Fruit fly (Drosophila melanogaster) whole organism, prepupa: ENCODE measurements around the gene Axn.

Experiments used
- Blimp-1 ChIP-seq: fragments of 200-800 bp; sonication (Bioruptor generic); optimal IDR thresholded peaks from 3 replicates; lab custom pipeline; 2017; ENCODE audit warnings: missing biosample characterization, missing genetic modification characterization, mild to moderate bottlenecking, moderate library complexity, missing genetic modification reagents
- CG10631 ChIP-seq: fragments of 200-800 bp; sonication (Bioruptor generic); optimal IDR thresholded peaks from 2 replicates; lab custom pipeline; 2016; ENCODE audit warnings: missing biosample characterization, missing genetic modification characterization
- CG10669 ChIP-seq: fragments of 200-800 bp; sonication (Bioruptor generic); optimal IDR thresholded peaks from 3 replicates; lab custom pipeline; 2018; ENCODE audit warnings: missing biosample characterization, mild to moderate bottlenecking, missing genetic modification characterization, moderate library complexity
- CG11294 ChIP-seq: fragments of 200-800 bp; sonication (Bioruptor generic); IDR thresholded peaks from 2 replicates; pipeline ENCODE4 v1.3.6; 2022; ENCODE audit warnings: missing biosample characterization, missing genetic modification characterization
- CG11762 ChIP-seq: fragments of 200-800 bp; sonication (Bioruptor generic); optimal IDR thresholded peaks from 3 replicates; lab custom pipeline; 2016; ENCODE audit warnings: missing biosample characterization, missing genetic modification characterization; ENCODE audit not compliant: insufficient read depth
- CG11902 ChIP-seq: fragments of 200-800 bp; sonication (Bioruptor generic); optimal IDR thresholded peaks from 3 replicates; lab custom pipeline; 2016; ENCODE audit warnings: missing biosample characterization, missing genetic modification characterization
- CG15336 ChIP-seq: fragments of 200-800 bp; sonication (Bioruptor generic); IDR thresholded peaks from 2 replicates; pipeline ENCODE4 v1.3.6; 2022; ENCODE audit warnings: missing biosample characterization, missing genetic modification characterization
- CG1621 ChIP-seq: fragments of 200-800 bp; sonication (Bioruptor generic); optimal IDR thresholded peaks from 3 replicates; lab custom pipeline; 2018; ENCODE audit warnings: missing biosample characterization, mild to moderate bottlenecking, missing genetic modification characterization
- CG16779 ChIP-seq: fragments of 200-800 bp; sonication (Bioruptor generic); optimal IDR thresholded peaks from 3 replicates; lab custom pipeline; 2017; ENCODE audit warnings: missing biosample characterization, mild to moderate bottlenecking, missing genetic modification characterization
- CG31627 ChIP-seq: fragments of 200-800 bp; sonication (Bioruptor generic); optimal IDR thresholded peaks from 3 replicates; lab custom pipeline; 2016; ENCODE audit warnings: missing biosample characterization, missing genetic modification characterization
- CG32006 ChIP-seq: fragments of 200-800 bp; sonication (Bioruptor generic); optimal IDR thresholded peaks from 3 replicates; lab custom pipeline; 2017; ENCODE audit warnings: missing biosample characterization, mild to moderate bottlenecking, missing genetic modification characterization
- CG34406 ChIP-seq: fragments of 200-800 bp; sonication (Bioruptor generic); optimal IDR thresholded peaks from 3 replicates; lab custom pipeline; 2016; ENCODE audit warnings: missing biosample characterization, missing genetic modification characterization
- CG3919 ChIP-seq: fragments of 200-800 bp; sonication (Bioruptor generic); optimal IDR thresholded peaks from 3 replicates; lab custom pipeline; 2016; ENCODE audit warnings: missing biosample characterization, missing genetic modification characterization
- CG4318 ChIP-seq: fragments of 200-800 bp; sonication (Bioruptor generic); optimal IDR thresholded peaks from 3 replicates; lab custom pipeline; 2017; ENCODE audit warnings: missing biosample characterization, mild to moderate bottlenecking, missing genetic modification characterization
- CG6163 ChIP-seq: fragments of 200-800 bp; sonication (Bioruptor generic); IDR thresholded peaks from 3 replicates; pipeline ENCODE4 v1.3.6; 2022; ENCODE audit warnings: missing biosample characterization, missing genetic modification characterization
- CG6276 ChIP-seq: fragments of 200-800 bp; sonication (Bioruptor generic); optimal IDR thresholded peaks from 2 replicates; lab custom pipeline; 2017; ENCODE audit warnings: missing biosample characterization, mild to moderate bottlenecking, missing genetic modification characterization
- CG6792 ChIP-seq: fragments of 200-800 bp; sonication (Bioruptor generic); optimal IDR thresholded peaks from 3 replicates; lab custom pipeline; 2016; ENCODE audit warnings: missing biosample characterization, missing genetic modification characterization
- CG6808 ChIP-seq: fragments of 200-800 bp; sonication (Bioruptor generic); optimal IDR thresholded peaks from 3 replicates; lab custom pipeline; 2017; ENCODE audit warnings: missing biosample characterization, missing genetic modification characterization, mild to moderate bottlenecking, moderate library complexity, missing genetic modification reagents
- CG8119 ChIP-seq: fragments of 200-800 bp; sonication (Bioruptor generic); IDR thresholded peaks from 3 replicates; pipeline ENCODE4 v1.3.6; 2022; ENCODE audit warnings: missing biosample characterization, missing genetic modification characterization
- CG8319 ChIP-seq: fragments of 200-800 bp; sonication (Bioruptor generic); optimal IDR thresholded peaks from 3 replicates; lab custom pipeline; 2016; ENCODE audit warnings: missing biosample characterization, missing genetic modification characterization
- CG8632 ChIP-seq: fragments of 200-800 bp; sonication (Bioruptor generic); optimal IDR thresholded peaks from 3 replicates; lab custom pipeline; 2016; ENCODE audit warnings: missing biosample characterization, missing genetic modification characterization
- CG9139 ChIP-seq: fragments of 200-800 bp; sonication (Bioruptor generic); optimal IDR thresholded peaks from 3 replicates; lab custom pipeline; 2017; ENCODE audit warnings: missing biosample characterization, mild to moderate bottlenecking, missing genetic modification characterization
- Eip75B ChIP-seq: fragments of 200-800 bp; sonication (Bioruptor generic); optimal IDR thresholded peaks from 3 replicates; lab custom pipeline; 2016; ENCODE audit warnings: missing biosample characterization, missing genetic modification characterization
- Eip78C ChIP-seq: fragments of 200-800 bp; sonication (Bioruptor generic); peaks from one replicate; lab custom pipeline; 2016; ENCODE audit warnings: missing biosample characterization, missing genetic modification characterization
- Eip93F ChIP-seq: fragments of 200-800 bp; sonication (Bioruptor generic); optimal IDR thresholded peaks from 2 replicates; lab custom pipeline; 2016; ENCODE audit warnings: missing biosample characterization, mild to moderate bottlenecking, missing genetic modification characterization
- Ets21C ChIP-seq: fragments of 200-800 bp; sonication (Bioruptor generic); optimal IDR thresholded peaks from 3 replicates; lab custom pipeline; 2016; ENCODE audit warnings: missing biosample characterization, missing genetic modification characterization
- Gug ChIP-seq: fragments of 200-800 bp; sonication (Bioruptor generic); IDR thresholded peaks from 2 replicates; pipeline ENCODE4 v1.3.6; 2022; ENCODE audit warnings: missing biosample characterization, missing genetic modification characterization
- Hr38 ChIP-seq: sonication (Bioruptor generic); optimal IDR thresholded peaks from 2 replicates; lab custom pipeline; 2016; ENCODE audit warnings: missing biosample characterization, missing genetic modification characterization
- Hr39 ChIP-seq: fragments of 200-800 bp; sonication (Bioruptor generic); optimal IDR thresholded peaks from 2 replicates; lab custom pipeline; 2016; ENCODE audit warnings: missing biosample characterization, missing genetic modification characterization
- Met ChIP-seq: fragments of 200-800 bp; sonication (Bioruptor generic); optimal IDR thresholded peaks from 3 replicates; lab custom pipeline; 2016; ENCODE audit warnings: missing biosample characterization, missing genetic modification characterization
- OdsH ChIP-seq: fragments of 200-800 bp; sonication (Bioruptor generic); optimal IDR thresholded peaks from 3 replicates; lab custom pipeline; 2016; ENCODE audit warnings: missing biosample characterization, missing genetic modification characterization
- Smox ChIP-seq: fragments of 200-800 bp; sonication (Bioruptor generic); optimal IDR thresholded peaks from 3 replicates; lab custom pipeline; 2016; ENCODE audit warnings: missing biosample characterization, missing genetic modification characterization
- Sox14 ChIP-seq: fragments of 200-800 bp; sonication (Bioruptor generic); optimal IDR thresholded peaks from 3 replicates; lab custom pipeline; 2016; ENCODE audit warnings: missing biosample characterization, missing genetic modification characterization
- Sox15 ChIP-seq: fragments of 200-800 bp; sonication (Bioruptor generic); optimal IDR thresholded peaks from 3 replicates; lab custom pipeline; 2016; ENCODE audit warnings: missing biosample characterization, missing genetic modification characterization
- achi ChIP-seq: fragments of 200-800 bp; sonication (Bioruptor generic); optimal IDR thresholded peaks from 3 replicates; lab custom pipeline; 2016; ENCODE audit warnings: missing biosample characterization, missing genetic modification characterization
- acj6 ChIP-seq: fragments of 200-800 bp; sonication (Bioruptor generic); optimal IDR thresholded peaks from 3 replicates; lab custom pipeline; 2016; ENCODE audit warnings: missing biosample characterization, missing genetic modification characterization
- dac ChIP-seq: fragments of 200-800 bp; sonication (Bioruptor generic); optimal IDR thresholded peaks from 2 replicates; lab custom pipeline; 2017; ENCODE audit warnings: missing biosample characterization, mild to moderate bottlenecking, missing genetic modification characterization
- dsx ChIP-seq: fragments of 200-800 bp; optimal IDR thresholded peaks from 3 replicates; lab custom pipeline; 2019; ENCODE audit warnings: missing biosample characterization, mild to moderate bottlenecking, missing genetic modification characterization, moderate library complexity; ENCODE audit not compliant: poor library complexity, severe bottlenecking
- esn ChIP-seq: fragments of 200-800 bp; sonication (Bioruptor generic); optimal IDR thresholded peaks from 2 replicates; lab custom pipeline; 2016; ENCODE audit warnings: missing biosample characterization, mild to moderate bottlenecking, missing genetic modification characterization, moderate library complexity
- fd85E ChIP-seq: fragments of 200-800 bp; sonication (Bioruptor generic); optimal IDR thresholded peaks from 3 replicates; lab custom pipeline; 2016; ENCODE audit warnings: missing biosample characterization, missing genetic modification characterization
- fkh ChIP-seq: fragments of 200-800 bp; sonication (Bioruptor generic); optimal IDR thresholded peaks from 3 replicates; lab custom pipeline; 2017; ENCODE audit warnings: missing biosample characterization, mild to moderate bottlenecking, missing genetic modification characterization, moderate library complexity
- lz ChIP-seq: fragments of 200-800 bp; sonication (Bioruptor generic); optimal IDR thresholded peaks from 3 replicates; lab custom pipeline; 2016; ENCODE audit warnings: missing biosample characterization, missing genetic modification characterization
- pdm3 ChIP-seq: fragments of 200-800 bp; sonication (Bioruptor generic); optimal IDR thresholded peaks from 3 replicates; lab custom pipeline; 2016; ENCODE audit warnings: missing biosample characterization, missing genetic modification characterization
- salr ChIP-seq, 2 experiments: fragments of 200-800 bp; sonication (Bioruptor generic); optimal IDR thresholded peaks; 3 replicates each; lab custom pipeline; 2016 to 2018; ENCODE audit warnings: missing biosample characterization in 2 of 2, missing genetic modification characterization in 2 of 2, mild to moderate bottlenecking in 1 of 2
- spab ChIP-seq: fragments of 200-800 bp; sonication (Bioruptor generic); optimal IDR thresholded peaks from 2 replicates; lab custom pipeline; 2017; ENCODE audit warnings: missing biosample characterization, mild to moderate bottlenecking, missing genetic modification characterization, missing genetic modification reagents
- ss ChIP-seq, 2 experiments: fragments of 200-800 bp; sonication (Bioruptor generic); optimal IDR thresholded peaks; 2 replicates in 1 of 2; 3 replicates in 1 of 2; lab custom pipeline; 2017 to 2018; ENCODE audit warnings: mild to moderate bottlenecking in 2 of 2, missing biosample characterization in 2 of 2, missing genetic modification characterization in 2 of 2, moderate library complexity in 1 of 2
- topi ChIP-seq: fragments of 200-800 bp; sonication (Bioruptor generic); optimal IDR thresholded peaks from 3 replicates; lab custom pipeline; 2016; ENCODE audit warnings: missing biosample characterization, missing genetic modification characterization
- vri ChIP-seq: fragments of 200-800 bp; sonication (Bioruptor generic); optimal IDR thresholded peaks from 3 replicates; lab custom pipeline; 2016; ENCODE audit warnings: missing biosample characterization, mild to moderate bottlenecking, missing genetic modification characterization

Axn gene

DNA sequence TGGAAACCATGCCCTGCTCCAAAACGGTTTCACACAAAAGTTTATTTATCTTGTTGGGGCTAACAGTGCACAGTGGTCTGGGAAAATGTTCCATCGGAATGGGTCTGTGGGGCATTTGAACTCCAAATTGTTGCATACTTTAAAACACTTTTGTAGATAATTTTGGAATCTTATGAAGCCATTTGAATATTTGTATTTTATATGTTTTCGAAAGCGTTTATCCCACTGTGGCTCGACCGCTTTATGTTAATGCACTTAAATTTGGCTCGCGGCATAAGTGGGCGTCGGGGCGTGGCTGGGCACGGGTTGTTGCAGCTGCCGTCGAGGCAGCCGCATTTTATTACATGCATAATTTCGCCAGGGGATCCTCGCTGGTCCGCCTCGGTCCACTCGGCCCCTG is 49.2 kb downstream of the Axn start (continued):
- no peak for TF ChIP-seq CG1621 (tag; lab: Kevin White, UChicago)
- no peak for TF ChIP-seq salr (GFP tag; optimal IDR thresholded peaks at IDR 0.05; lab: Kevin White, UChicago)
- TF ChIP-seq fkh (GFP tag; lab: Kevin White, UChicago): no peak
- peak; percentile 23 for TF ChIP-seq Met (GFP tag; lab: Kevin White, UChicago)
- TF ChIP-seq CG11762 (GFP tag; lab: Kevin White, UChicago): no peak
- TF ChIP-seq Hr39 (GFP tag; lab: Kevin White, UChicago): peak; percentile 48
- TF ChIP-seq topi (GFP tag; lab: Kevin White, UChicago): peak; percentile 64

- TF ChIP-seq topi (GFP tag; lab: Kevin White, UChicago) (peak; percentile 53), vri (no peak), CG8319 (peak; percentile 31), Ets21C (GFP tag; lab: Kevin White, UChicago) (peak; percentile 44), CG32006 (GFP tag; lab: Kevin White, UChicago) (peak; percentile 80), acj6 (GFP tag; lab: Kevin White, UChicago) (peak; percentile 67), Hr39 (GFP tag; lab: Kevin White, UChicago) (peak; percentile 70), spab (GFP tag; lab: Kevin White, UChicago) (peak; percentile 36), CG6276 (GFP tag; lab: Kevin White, UChicago) (peak; percentile 46), dsx (GFP tag; lab: Kevin White, UChicago) (peak; percentile 3), Smox (GFP tag; lab: Kevin White, UChicago) (no peak), esn (GFP tag; lab: Kevin White, UChicago) (peak; percentile 69), CG8632 (GFP tag; lab: Kevin White, UChicago) (peak; percentile 62), CG11762 (GFP tag; lab: Kevin White, UChicago) (peak; percentile 36), CG4318 (peak; percentile 58), CG10669 (GFP tag; lab: Kevin White, UChicago) (peak; percentile 49), CG6808 (GFP tag; lab: Kevin White, UChicago) (peak; percentile 35), CG34406 (GFP tag; lab: Kevin White, UChicago) (peak; percentile 48), Eip75B (GFP tag; lab: Kevin White, UChicago) (peak; percentile 74), CG11902 (GFP tag; lab: Kevin White, UChicago) (peak; percentile 17), CG15336 (GFP tag; lab: Robert Waterston, UW) (peak; percentile 74), Gug (GFP tag; lab: Robert Waterston, UW) (peak; percentile 70), OdsH (GFP tag; lab: Kevin White, UChicago) (peak; percentile 72), Eip78C (peak; percentile 89), Hr38 (GFP tag; lab: Kevin White, UChicago) (no peak), CG1621 (tag; lab: Kevin White, UChicago) (peak; percentile 65), CG9139 (GFP tag; lab: Kevin White, UChicago) (no peak), ss (GFP tag; optimal IDR thresholded peaks at IDR 0.05; lab: Kevin White, UChicago) (peak; percentile 24 to 52), achi (GFP tag; lab: Kevin White, UChicago) (peak; percentile 51), Blimp-1 (peak; percentile 5), dac (GFP tag; lab: Kevin White, UChicago) (peak; percentile 56), CG11294 (GFP tag; lab: Robert Waterston, UW) (peak; percentile 24; the same call in 1 of the 2 replicates), CG3919 (peak; percentile 68), CG10631 (GFP tag; lab: Kevin White, UChicago) (peak; percentile 71), lz (GFP tag; lab: Kevin White, UChicago) (peak; percentile 72), Sox15 (GFP tag; lab: Kevin White, UChicago) (peak; percentile 39), fkh (GFP tag; lab: Kevin White, UChicago) (no peak), Eip93F (no peak), Met (GFP tag; lab: Kevin White, UChicago) (peak; percentile 61), CG6163 (GFP tag; lab: Robert Waterston, UW) (peak; percentile 76), CG6792 (peak; percentile 74), CG16779 (tag; lab: Kevin White, UChicago) (no peak), pdm3 (peak; percentile 73), fd85E (GFP tag; lab: Kevin White, UChicago) (no peak), CG8119 (GFP tag; lab: Robert Waterston, UW) (peak; percentile 55; the same call in 2 of the 3 replicates), CG31627 (peak; percentile 68), Sox14 (GFP tag; lab: Kevin White, UChicago) (peak; percentile 64)
Measured at dm6 chr3R:30076088-30076487, 53.4 kb downstream of the Axn start.
